Worm (Caenorhabditis elegans) whole organism, L4/young adult: ENCODE data around the gene zip-7.
"Not testable (repeated sequence)": the region's sequence is repeated elsewhere in the genome, so short reads cannot be mapped to it uniquely, and the experiment has no call there.

ENCODE experiments used
- W03F9.2 ChIP-seq: fragments of 150-350 bp; optimal IDR thresholded peaks from 2 replicates; lab custom pipeline; 2014; ENCODE audit warnings: missing biosample characterization, missing genetic modification characterization
- dao-5 ChIP-seq: sonication (generic microtip); optimal IDR thresholded peaks from 2 replicates; lab custom pipeline; 2016; ENCODE audit warnings: missing genotype, missing genetic modification characterization, moderate library complexity, missing compliant biosample characterization
- him-1 ChIP-seq: sonication (generic microtip); optimal IDR thresholded peaks from 2 replicates; lab custom pipeline; 2016; ENCODE audit warnings: missing genotype, missing genetic modification reagents, missing genetic modification characterization, missing compliant biosample characterization

zip-7 gene

ce11 chrIV:16505632-16506203, at the start of gene zip-7:
Gene zip-7 (minus strand): TSS chrIV:16505682.
- TF ChIP-seq him-1 (tag; lab: Kevin White, UChicago) (no peak), W03F9.2 (no peak), dao-5 (tag; lab: Kevin White, UChicago) (no peak)

- TF ChIP-seq dao-5 (tag; lab: Kevin White, UChicago): no peak
- no peak for TF ChIP-seq him-1 (tag; lab: Kevin White, UChicago)
- TF ChIP-seq W03F9.2: no peak
These were observed 46.0 kb upstream of the zip-7 start for ce11 chrIV:16551457-16551856.

ce11 chrIV:16542649-16543048, 37.2 kb upstream of the zip-7 start, which contains the start of gene uroc-1:
Gene uroc-1 (minus strand): TSS chrIV:16542749.
- no peak for TF ChIP-seq dao-5 (tag; lab: Kevin White, UChicago)
- TF ChIP-seq W03F9.2: no peak
- TF ChIP-seq him-1 (tag; lab: Kevin White, UChicago): no peak

- TF ChIP-seq him-1 (tag; lab: Kevin White, UChicago) (no peak), W03F9.2 (no peak), dao-5 (tag; lab: Kevin White, UChicago) (no peak)
These were observed 35.1 kb upstream of the zip-7 start for ce11 chrIV:16540540-16540939.

ce11 chrIV:16534900-16535299, 29.4 kb upstream of the zip-7 start:
- TF ChIP-seq W03F9.2 (no peak), dao-5 (tag; lab: Kevin White, UChicago) (no peak), him-1 (tag; lab: Kevin White, UChicago) (no peak)

- no peak for TF ChIP-seq him-1 (tag; lab: Kevin White, UChicago)
- TF ChIP-seq W03F9.2: no peak
- no peak for TF ChIP-seq dao-5 (tag; lab: Kevin White, UChicago)
These were observed 27.9 kb upstream of the zip-7 start, which contains the start of gene Y51H4A.6 for ce11 chrIV:16533361-16533760. Gene Y51H4A.6 (plus strand): TSS chrIV:16533661.

ce11 chrIV:16528375-16528774, 22.9 kb upstream of the zip-7 start, which contains the start of gene Y51H4A.937:
Gene Y51H4A.937 (plus strand): TSS chrIV:16528675.
- TF ChIP-seq dao-5 (tag; lab: Kevin White, UChicago) (no peak), W03F9.2 (no peak), him-1 (tag; lab: Kevin White, UChicago) (no peak)

- no peak for TF ChIP-seq W03F9.2
These were observed 20.6 kb upstream of the zip-7 start, which contains the start of gene Y51H4A.5 for ce11 chrIV:16526038-16526437. Gene Y51H4A.5 (minus strand): TSS chrIV:16526138.

ce11 chrIV:16525018-16525417, 19.5 kb upstream of the zip-7 start:
- no peak for TF ChIP-seq dao-5 (tag; lab: Kevin White, UChicago)
- no peak for TF ChIP-seq him-1 (tag; lab: Kevin White, UChicago)
- no peak for TF ChIP-seq W03F9.2

ce11 chrIV:16507132-16507531, 1.6 kb upstream of the zip-7 start, which contains the start of gene Y51H4A.935:
Gene Y51H4A.935 (minus strand): TSS chrIV:16507232.
- not testable (repeated sequence) for TF ChIP-seq W03F9.2; dao-5 (tag; lab: Kevin White, UChicago); him-1 (tag; lab: Kevin White, UChicago)

ce11 chrIV:16503590-16504217, 1.8 kb downstream of the zip-7 start:
- no peak for TF ChIP-seq W03F9.2
- peak; percentile 1 for TF ChIP-seq dao-5 (tag; lab: Kevin White, UChicago)

- TF ChIP-seq W03F9.2: no peak
- no peak for TF ChIP-seq dao-5 (tag; lab: Kevin White, UChicago)
- TF ChIP-seq him-1 (tag; lab: Kevin White, UChicago): no peak
These were observed 2.4 kb downstream of the zip-7 start for ce11 chrIV:16503049-16503448.

ce11 chrIV:16502387-16502786, 3.1 kb downstream of the zip-7 start:
- TF ChIP-seq dao-5 (tag; lab: Kevin White, UChicago): no peak
- TF ChIP-seq W03F9.2: no peak
- no peak for TF ChIP-seq him-1 (tag; lab: Kevin White, UChicago)

- TF ChIP-seq W03F9.2 (no peak), him-1 (tag; lab: Kevin White, UChicago) (peak; percentile 61), dao-5 (tag; lab: Kevin White, UChicago) (no peak)
These were observed 3.6 kb downstream of the zip-7 start for ce11 chrIV:16501855-16502254.

ce11 chrIV:16498031-16498442, 7.4 kb downstream of the zip-7 start:
- TF ChIP-seq dao-5 (tag; lab: Kevin White, UChicago) (no peak), him-1 (tag; lab: Kevin White, UChicago) (peak; percentile 24)
